Fruit fly (Drosophila melanogaster) whole organism, embryonic: Measurements from ENCODE around the gene CG12723.
A peak's percentile ranks its signal among the peaks of the same experiment; 100 is the strongest.

Source experiments
- Bgb ChIP-seq: fragments of 200-800 bp; sonication (Bioruptor generic); IDR thresholded peaks from 2 replicates; pipeline ENCODE4 v1.3.6; 2022; ENCODE audit warnings: missing biosample characterization, missing genetic modification characterization; ENCODE audit not compliant: partially characterized antibody
- CG10267 ChIP-seq: fragments of 200-800 bp; sonication (Bioruptor generic); optimal IDR thresholded peaks from 2 replicates; lab custom pipeline; 2018; ENCODE audit warnings: missing biosample characterization, mild to moderate bottlenecking, missing genetic modification characterization, moderate library complexity
- CG11723 ChIP-seq: fragments of 200-800 bp; sonication (Bioruptor generic); optimal IDR thresholded peaks from 2 replicates; lab custom pipeline; 2017; ENCODE audit warnings: missing biosample characterization, mild to moderate bottlenecking, missing genetic modification characterization
- CG12236 ChIP-seq: fragments of 200-800 bp; sonication (Bioruptor generic); optimal IDR thresholded peaks from 2 replicates; lab custom pipeline; 2016; ENCODE audit warnings: missing biosample characterization, missing genetic modification characterization
- CG13287 ChIP-seq: fragments of 200-800 bp; sonication (Bioruptor generic); IDR thresholded peaks from 2 replicates; pipeline ENCODE4 v1.3.6; 2022; ENCODE audit warnings: missing biosample characterization, missing genetic modification characterization; ENCODE audit not compliant: partially characterized antibody
- CG13624 ChIP-seq: fragments of 200-800 bp; sonication (Bioruptor generic); optimal IDR thresholded peaks from 2 replicates; lab custom pipeline; 2016; ENCODE audit warnings: missing biosample characterization, missing genetic modification characterization
- CG13775 ChIP-seq: fragments of 200-800 bp; sonication (Bioruptor generic); optimal IDR thresholded peaks from 3 replicates; lab custom pipeline; 2017; ENCODE audit warnings: missing biosample characterization, mild to moderate bottlenecking, missing genetic modification characterization
- CG15514 ChIP-seq: fragments of 200-800 bp; sonication (Bioruptor generic); optimal IDR thresholded peaks from 3 replicates; lab custom pipeline; 2017; ENCODE audit warnings: missing biosample characterization, missing genetic modification characterization, mild to moderate bottlenecking, moderate library complexity, missing genetic modification reagents
- CG15601 ChIP-seq: fragments of 200-800 bp; sonication (Bioruptor generic); optimal IDR thresholded peaks from 3 replicates; lab custom pipeline; 2019; ENCODE audit warnings: missing biosample characterization, mild to moderate bottlenecking, missing genetic modification characterization, moderate library complexity
- CG2129 ChIP-seq: fragments of 200-800 bp; sonication (Bioruptor generic); IDR thresholded peaks from 2 replicates; pipeline ENCODE4 v1.3.6; 2022; ENCODE audit warnings: missing biosample characterization, missing genetic modification characterization; ENCODE audit not compliant: partially characterized antibody
- CG2199 ChIP-seq: fragments of 200-800 bp; sonication (Bioruptor generic); IDR thresholded peaks from 3 replicates; pipeline ENCODE4 v1.3.6; 2022; ENCODE audit warnings: missing biosample characterization, missing genetic modification characterization
- CG2678 ChIP-seq: fragments of 200-800 bp; sonication (Bioruptor generic); optimal IDR thresholded peaks from 3 replicates; lab custom pipeline; 2019; ENCODE audit warnings: missing biosample characterization, mild to moderate bottlenecking, missing genetic modification characterization, moderate library complexity
- CG2889 ChIP-seq: fragments of 200-800 bp; sonication (Bioruptor generic); IDR thresholded peaks from 3 replicates; pipeline ENCODE4 v1.3.6; 2022; ENCODE audit warnings: missing biosample characterization, missing genetic modification characterization
- CG31441 ChIP-seq: fragments of 200-800 bp; sonication (Bioruptor generic); IDR thresholded peaks from 2 replicates; pipeline ENCODE4 v1.3.6; 2022; ENCODE audit warnings: missing biosample characterization, missing genetic modification characterization
- CG32767 ChIP-seq: fragments of 200-800 bp; sonication (Bioruptor generic); IDR thresholded peaks from 2 replicates; pipeline ENCODE4 v1.3.6; 2022; ENCODE audit warnings: missing biosample characterization, missing genetic modification characterization
- CG34376 ChIP-seq: fragments of 200-800 bp; sonication (Bioruptor generic); optimal IDR thresholded peaks from 2 replicates; lab custom pipeline; 2018; ENCODE audit warnings: missing biosample characterization, mild to moderate bottlenecking, missing genetic modification characterization
- CG5180 ChIP-seq: fragments of 200-800 bp; sonication (Bioruptor generic); optimal IDR thresholded peaks from 3 replicates; lab custom pipeline; 2017; ENCODE audit warnings: missing biosample characterization, missing genetic modification characterization, mild to moderate bottlenecking, moderate library complexity, missing genetic modification reagents
- CG7839 ChIP-seq: fragments of 200-800 bp; sonication (Bioruptor generic); optimal IDR thresholded peaks from 3 replicates; lab custom pipeline; 2018; ENCODE audit warnings: missing biosample characterization, mild to moderate bottlenecking, missing genetic modification characterization, moderate library complexity
- CG7987 ChIP-seq: fragments of 200-800 bp; sonication (Bioruptor generic); optimal IDR thresholded peaks from 2 replicates; lab custom pipeline; 2018; ENCODE audit warnings: missing biosample characterization, mild to moderate bottlenecking, missing genetic modification characterization, moderate library complexity
- Camta ChIP-seq: fragments of 200-800 bp; sonication (Bioruptor generic); optimal IDR thresholded peaks from 2 replicates; lab custom pipeline; 2016; ENCODE audit warnings: missing biosample characterization, missing genetic modification characterization
- Doc2 ChIP-seq: fragments of 200-800 bp; sonication (Bioruptor generic); IDR thresholded peaks from 2 replicates; pipeline ENCODE4 v1.3.6; 2022; ENCODE audit warnings: missing biosample characterization, missing genetic modification characterization
- Drgx ChIP-seq: fragments of 200-800 bp; sonication (Bioruptor generic); IDR thresholded peaks from 2 replicates; pipeline ENCODE4 v1.3.6; 2022; ENCODE audit warnings: missing biosample characterization, missing genetic modification characterization
- E2f1 ChIP-seq: fragments of 200-800 bp; sonication (Bioruptor generic); IDR thresholded peaks from 2 replicates; pipeline ENCODE4 v1.3.6; 2022; ENCODE audit warnings: missing biosample characterization, missing genetic modification characterization
- HLH3B ChIP-seq: fragments of 200-800 bp; sonication (Bioruptor generic); IDR thresholded peaks from 2 replicates; pipeline ENCODE4 v1.3.6; 2022; ENCODE audit warnings: missing biosample characterization, missing genetic modification characterization
- HLHmδ ChIP-seq: fragments of 200-800 bp; sonication (Bioruptor generic); optimal IDR thresholded peaks from 2 replicates; lab custom pipeline; 2018; ENCODE audit warnings: missing biosample characterization, mild to moderate bottlenecking, missing genetic modification characterization, moderate library complexity
- Max ChIP-seq: fragments of 200-800 bp; sonication (Bioruptor generic); optimal IDR thresholded peaks from 2 replicates; lab custom pipeline; 2016; ENCODE audit warnings: missing biosample characterization, mild to moderate bottlenecking, missing genetic modification characterization
- Med ChIP-seq: fragments of 200-800 bp; sonication (Bioruptor generic); peaks from one replicate; lab custom pipeline; 2016; ENCODE audit warnings: missing biosample characterization, missing genetic modification characterization, mild to moderate bottlenecking, inconsistent platforms, moderate library complexity
- Pdp1 ChIP-seq, 2 experiments: fragments of 200-800 bp; sonication (Bioruptor generic); optimal IDR thresholded peaks; 3 replicates each; lab custom pipeline; 2016; ENCODE audit warnings: missing biosample characterization in 2 of 2, missing genetic modification characterization in 2 of 2, mild to moderate bottlenecking in 1 of 2, moderate library complexity in 1 of 2
- Tbp ChIP-seq: fragments of >200 bp; optimal IDR thresholded peaks from 2 replicates; lab custom pipeline; 2018; ENCODE audit warnings: missing biosample characterization, missing genetic modification characterization
- YL-1 ChIP-seq: fragments of 200-800 bp; sonication (Bioruptor generic); optimal IDR thresholded peaks from 3 replicates; lab custom pipeline; 2017; ENCODE audit warnings: missing biosample characterization, mild to moderate bottlenecking, missing genetic modification characterization
- abd-A ChIP-seq: fragments of 200-800 bp; sonication (Bioruptor generic); optimal IDR thresholded peaks from 3 replicates; lab custom pipeline; 2019; ENCODE audit warnings: missing biosample characterization, mild to moderate bottlenecking, missing genetic modification characterization, moderate library complexity
- ac ChIP-seq: fragments of 200-800 bp; sonication (Bioruptor generic); optimal IDR thresholded peaks from 3 replicates; lab custom pipeline; 2017; ENCODE audit warnings: missing biosample characterization, mild to moderate bottlenecking, missing genetic modification characterization
- chinmo ChIP-seq: fragments of 200-800 bp; sonication (Bioruptor generic); IDR thresholded peaks from 4 replicates; pipeline ENCODE4 v1.3.6; 2022; ENCODE audit warnings: missing biosample characterization, missing genetic modification characterization; ENCODE audit not compliant: partially characterized antibody
- dm ChIP-seq: fragments of 200-800 bp; sonication (Bioruptor generic); optimal IDR thresholded peaks from 3 replicates; lab custom pipeline; 2016; ENCODE audit warnings: missing biosample characterization, missing genetic modification characterization
- dmrt99B ChIP-seq: fragments of 200-800 bp; sonication (Bioruptor generic); optimal IDR thresholded peaks from 2 replicates; lab custom pipeline; 2018; ENCODE audit warnings: missing biosample characterization, mild to moderate bottlenecking, missing genetic modification characterization, moderate library complexity
- exex ChIP-seq: fragments of 200-800 bp; sonication (Bioruptor generic); optimal IDR thresholded peaks from 4 replicates; lab custom pipeline; 2018; ENCODE audit warnings: missing biosample characterization, mild to moderate bottlenecking, missing genetic modification characterization, moderate library complexity
- eyg ChIP-seq: fragments of 200-800 bp; sonication (Bioruptor generic); optimal IDR thresholded peaks from 3 replicates; lab custom pipeline; 2016; ENCODE audit warnings: missing biosample characterization, missing genetic modification characterization
- grau ChIP-seq: fragments of 200-800 bp; optimal IDR thresholded peaks from 3 replicates; lab custom pipeline; 2019; ENCODE audit warnings: missing biosample characterization, mild to moderate bottlenecking, missing genetic modification characterization, moderate library complexity
- ken ChIP-seq: fragments of 200-800 bp; sonication (Bioruptor generic); IDR thresholded peaks from 3 replicates; pipeline ENCODE4 v1.3.6; 2022; ENCODE audit warnings: missing biosample characterization, missing genetic modification characterization
- slou ChIP-seq: fragments of 200-800 bp; sonication (Bioruptor generic); optimal IDR thresholded peaks from 3 replicates; lab custom pipeline; 2016; ENCODE audit warnings: missing biosample characterization, missing genetic modification characterization
- ssp ChIP-seq: fragments of 200-800 bp; sonication (Bioruptor generic); IDR thresholded peaks from 2 replicates; pipeline ENCODE4 v1.3.6; 2022; ENCODE audit warnings: missing biosample characterization, missing genetic modification characterization
- sug ChIP-seq: fragments of 200-800 bp; optimal IDR thresholded peaks from 2 replicates; lab custom pipeline; 2019; ENCODE audit warnings: missing biosample characterization, mild to moderate bottlenecking, missing genetic modification characterization, moderate library complexity
- tna ChIP-seq: fragments of 200-800 bp; sonication (Bioruptor generic); IDR thresholded peaks from 2 replicates; pipeline ENCODE4 v1.3.6; 2022; ENCODE audit warnings: missing biosample characterization, missing genetic modification characterization; ENCODE audit not compliant: partially characterized antibody

CG12723 gene

dm6 chrX:13238294-13238917 lies 46.7 kb upstream of the CG12723 start (continued):
- TF ChIP-seq HLHmδ (GFP tag; lab: Kevin White, UChicago) (no peak), CG15514 (GFP tag; lab: Kevin White, UChicago) (no peak), CG13775 (no peak), Tbp (GFP tag; lab: Kevin White, UChicago) (no peak), YL-1 (GFP tag; lab: Kevin White, UChicago) (no peak), CG15601 (tag; lab: Kevin White, UChicago) (no peak), CG12236 (no peak), ac (GFP tag; lab: Kevin White, UChicago) (no peak), HLH3B (GFP tag; lab: Robert Waterston, UW) (no peak), Doc2 (GFP tag; lab: Robert Waterston, UW) (no peak), Camta (GFP tag; lab: Kevin White, UChicago) (no peak), Max (no peak), tna (GFP tag; lab: Robert Waterston, UW) (no peak), slou (GFP tag; lab: Kevin White, UChicago) (no peak), Bgb (GFP tag; lab: Robert Waterston, UW) (no peak), eyg (no peak), CG10267 (tag; lab: Kevin White, UChicago) (peak; percentile 2)

DNA sequence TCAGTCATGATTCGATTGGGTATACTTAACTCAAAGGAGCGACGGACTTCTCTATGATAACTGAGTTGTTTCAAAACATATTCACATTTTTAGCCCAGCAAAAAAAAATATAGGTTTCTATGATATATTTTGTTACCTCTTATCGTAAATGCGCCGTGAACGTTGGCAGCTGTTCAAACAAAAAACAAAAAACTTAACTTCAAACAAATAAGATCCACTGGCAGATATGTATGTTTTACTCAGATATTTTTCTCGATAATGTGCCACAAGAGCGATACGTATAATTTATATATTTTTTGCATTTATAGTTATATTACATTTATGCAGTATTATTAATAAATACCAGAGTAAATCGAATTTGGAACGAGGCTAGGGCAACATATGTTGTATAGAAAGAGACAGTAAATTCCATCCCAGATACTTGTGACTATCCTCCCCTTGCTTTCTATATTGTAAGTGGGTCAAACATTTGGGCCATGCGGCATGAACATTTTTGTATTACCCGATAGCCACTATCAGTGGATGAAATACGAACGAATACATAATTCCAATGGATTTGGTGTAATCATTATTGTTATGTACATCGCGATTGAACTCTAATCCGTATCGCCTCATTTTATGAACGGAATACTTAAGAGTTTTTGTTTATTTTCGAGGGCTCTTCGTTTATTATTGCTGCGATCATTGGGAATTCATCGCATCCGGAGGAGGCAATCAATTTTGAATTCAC lies 45.0 kb upstream of the CG12723 start, which contains the start of gene CG32639:
TSS of gene CG32639 (minus strand) at position 51 of the 730 bp plus-strand sequence.
- TF ChIP-seq CG34376 (GFP tag; lab: Kevin White, UChicago) (peak; percentile 24), Pdp1 (GFP tag; optimal IDR thresholded peaks at IDR 0.05; lab: Kevin White, UChicago) (peak in 1 of 2 experiments; percentile 63), CG11723 (GFP tag; lab: Kevin White, UChicago) (no peak), exex (tag; lab: Kevin White, UChicago) (peak; percentile 32), CG32767 (GFP tag; lab: Robert Waterston, UW) (no peak), CG5180 (GFP tag; lab: Kevin White, UChicago) (peak; percentile 52), ssp (GFP tag; lab: Robert Waterston, UW) (no peak), CG2199 (GFP tag; lab: Robert Waterston, UW) (0 out of 3 replicates have a peak, but pooled peaks have one; percentile 52), sug (tag; lab: Kevin White, UChicago) (peak; percentile 3)

DNA sequence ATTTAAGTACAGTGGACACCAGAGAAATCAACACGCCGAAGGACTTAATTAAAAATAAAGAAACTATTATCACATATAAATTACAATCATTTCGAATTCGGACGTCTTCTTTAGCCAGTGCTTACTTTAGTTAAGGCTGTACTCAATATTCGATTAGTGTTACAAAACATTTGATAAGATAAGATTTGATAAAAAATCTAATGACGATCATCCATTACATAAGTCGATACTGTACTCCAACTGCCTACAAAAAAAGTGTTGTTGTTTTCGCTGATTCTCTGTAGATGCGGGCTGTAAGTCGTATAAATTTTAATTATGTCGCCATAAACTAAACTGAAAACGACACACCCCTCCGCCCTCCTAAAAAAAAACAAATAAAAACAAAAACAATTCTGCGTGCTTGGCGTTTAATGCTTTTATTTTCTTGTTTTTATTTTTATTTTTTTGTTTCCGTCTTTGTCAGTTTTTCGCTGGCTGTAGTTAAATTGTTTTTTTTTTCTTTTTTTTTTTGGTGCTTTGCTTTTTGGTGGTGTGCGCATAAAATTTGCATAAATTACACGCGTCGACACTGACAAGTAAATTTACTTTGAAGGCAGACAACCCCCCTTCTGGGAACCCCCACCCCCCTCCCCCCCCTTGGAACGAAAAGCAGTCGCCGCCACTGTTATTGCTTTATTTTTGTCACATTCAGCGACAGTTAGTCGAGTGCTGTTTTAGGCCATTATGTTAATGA lies 43.2 kb upstream of the CG12723 start:
- TF ChIP-seq ken (GFP tag; lab: Robert Waterston, UW): 0 out of 3 replicates have a peak, but pooled peaks have one; percentile 10
- TF ChIP-seq CG2678 (tag; lab: Kevin White, UChicago): peak; percentile 7
- TF ChIP-seq grau (tag; lab: Kevin White, UChicago): peak; percentile 94
- TF ChIP-seq sug (tag; lab: Kevin White, UChicago): no peak
- TF ChIP-seq dm (GFP tag; lab: Kevin White, UChicago): no peak
- TF ChIP-seq Drgx (GFP tag; lab: Robert Waterston, UW): peak; percentile 56
- peak; percentile 6 for TF ChIP-seq dmrt99B (tag; lab: Kevin White, UChicago)
- TF ChIP-seq Med (GFP tag; lab: Kevin White, UChicago): peak; percentile 79
- TF ChIP-seq CG31441 (GFP tag; lab: Robert Waterston, UW): no peak
- 0 out of 2 replicates have a peak, but pooled peaks have one; percentile 6 for TF ChIP-seq E2f1
- TF ChIP-seq CG7839: no peak
- TF ChIP-seq CG2889 (GFP tag; lab: Robert Waterston, UW): 0 out of 3 replicates have a peak, but pooled peaks have one; percentile 22
- peak; percentile 72 for TF ChIP-seq abd-A (tag; lab: Kevin White, UChicago)
- TF ChIP-seq chinmo (GFP tag; lab: Robert Waterston, UW): peak; percentile 75; the same call in 1 of the 4 replicates
- TF ChIP-seq CG13287 (GFP tag; lab: Robert Waterston, UW): 0 out of 2 replicates have a peak, but pooled peaks have one; percentile 10
- no peak for TF ChIP-seq CG2129 (GFP tag; lab: Robert Waterston, UW)
- TF ChIP-seq CG7987 (GFP tag; lab: Kevin White, UChicago): no peak
- TF ChIP-seq CG13624 (GFP tag; lab: Kevin White, UChicago): no peak
